Worm (Caenorhabditis elegans) whole organism, midembryonic: Measurements from ENCODE around the gene tsen-2.

Experiments used
- T22C8.4 ChIP-seq: fragments of 200-800 bp; sonication (Bioruptor generic); IDR thresholded peaks from 2 replicates; pipeline ENCODE4 v1.3.6; 2022; ENCODE audit warnings: missing genetic modification characterization, missing compliant biosample characterization
- cog-1 ChIP-seq: sonication (generic microtip); optimal IDR thresholded peaks from 2 replicates; lab custom pipeline; 2016; ENCODE audit warnings: missing genetic modification characterization, missing compliant biosample characterization
- flt-1 ChIP-seq: fragments of 200-800 bp; sonication (Bioruptor generic); IDR thresholded peaks from 2 replicates; pipeline ENCODE4 v1.3.6; 2022; ENCODE audit warnings: missing genetic modification characterization, missing compliant biosample characterization
- med-1 ChIP-seq: sonication (generic microtip); optimal IDR thresholded peaks from 2 replicates; lab custom pipeline; 2017; ENCODE audit warnings: missing genetic modification characterization, mild to moderate bottlenecking, missing compliant biosample characterization, antibody characterized with exemption, missing genetic modification reagents; ENCODE audit not compliant: insufficient read depth
- ref-1 ChIP-seq: fragments of 200-800 bp; sonication (Bioruptor generic); conservative IDR thresholded peaks from 2 replicates; pipeline ENCODE4 v1.3.6; 2022; ENCODE audit warnings: missing genetic modification reagents, missing genetic modification characterization, missing compliant biosample characterization
- tab-1 ChIP-seq: fragments of 200-800 bp; sonication (Bioruptor generic); IDR thresholded peaks from 2 replicates; pipeline ENCODE4 v1.3.6; 2022; ENCODE audit warnings: missing genetic modification characterization, missing compliant biosample characterization
- ztf-23 ChIP-seq: fragments of 200-800 bp; sonication (Bioruptor generic); IDR thresholded peaks from 2 replicates; pipeline ENCODE4 v1.3.6; 2022; ENCODE audit warnings: missing genetic modification reagents, missing genetic modification characterization, missing compliant biosample characterization
- ztf-29 ChIP-seq: fragments of 200-800 bp; sonication (Bioruptor generic); IDR thresholded peaks from 2 replicates; pipeline ENCODE4 v1.3.6; 2022; ENCODE audit warnings: missing genetic modification reagents, missing genetic modification characterization, missing compliant biosample characterization

- TF ChIP-seq ztf-29 (GFP tag; lab: Robert Waterston, UW) (no peak), med-1 (no peak), tab-1 (GFP tag; lab: Robert Waterston, UW) (no peak), cog-1 (tag; lab: Kevin White, UChicago) (no peak), flt-1 (GFP tag; lab: Robert Waterston, UW) (no peak), ref-1 (GFP tag; lab: Robert Waterston, UW) (no peak), ztf-23 (GFP tag; lab: Robert Waterston, UW) (no peak), T22C8.4 (GFP tag; lab: Robert Waterston, UW) (no peak)
These were observed 36.9 kb downstream of the tsen-2 start for ce11 chrIII:11861123-11861522.
